Worm (Caenorhabditis elegans): ENCODE results near the gene nspd-4.

- TF ChIP-seq ama-1 (optimal IDR thresholded peaks at IDR 0.05) = no peak
- no peak for TF ChIP-seq ama-1 (GFP tag; optimal IDR thresholded peaks at IDR 0.05)
- no peak for TF ChIP-seq ztf-26 (tag; optimal IDR thresholded peaks at IDR 0.05)
- no peak for TF ChIP-seq rcor-1 (GFP tag; IDR thresholded peaks at IDR 0.05)
- TF ChIP-seq Y79H2A.3 (GFP tag; conservative IDR thresholded peaks at IDR 0.05) = no peak
- TF ChIP-seq ekl-4 (GFP tag; IDR thresholded peaks at IDR 0.05) = no peak
- no peak for TF ChIP-seq egl-44 (GFP tag; IDR thresholded peaks at IDR 0.05)
- no peak for TF ChIP-seq fkh-3 (tag; optimal IDR thresholded peaks at IDR 0.05)
- TF ChIP-seq mes-4 (tag; optimal IDR thresholded peaks at IDR 0.05) = no peak
- no peak for TF ChIP-seq F23B12.7 (tag; optimal IDR thresholded peaks at IDR 0.05; ENCODE audit: insufficient read depth)
- no peak for TF ChIP-seq B0035.1 (tag; optimal IDR thresholded peaks at IDR 0.05)
- no peak for TF ChIP-seq unc-62 (GFP tag; optimal IDR thresholded peaks at IDR 0.05)
- TF ChIP-seq die-1 (tag; optimal IDR thresholded peaks at IDR 0.05) = no peak
- no peak for TF ChIP-seq lin-40 (tag; optimal IDR thresholded peaks at IDR 0.05)
- TF ChIP-seq Y53G8AR.9 (GFP tag; conservative IDR thresholded peaks at IDR 0.05) = no peak
Measured at ce11 chrII:4870691-4871090, 28.3 kb downstream of the nspd-4 start, which contains the start of gene col-20.
